Worm (Caenorhabditis elegans): Measurements from ENCODE around the gene msrp-7.

DNA sequence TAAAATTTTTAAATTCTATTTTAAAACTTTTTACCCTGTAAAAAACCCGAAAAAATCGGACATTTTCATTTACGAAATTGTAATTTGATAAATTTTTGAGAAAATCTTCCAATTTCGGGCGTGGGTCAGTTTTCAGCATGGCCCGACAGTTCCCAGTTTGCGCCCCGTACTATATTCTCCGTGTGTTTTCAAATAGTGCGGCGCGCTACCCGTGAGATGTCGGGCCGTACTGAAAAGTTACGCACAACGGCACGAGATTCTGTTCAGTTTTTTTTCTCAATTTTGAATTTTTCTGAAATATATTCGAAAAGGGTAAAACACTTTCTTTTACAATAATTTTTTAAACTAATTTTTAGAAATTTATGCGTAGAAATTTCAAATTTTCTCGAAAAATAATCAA, 36.3 kb downstream of the msrp-7 start:
- TF ChIP-seq ceh-82 (tag; optimal IDR thresholded peaks at IDR 0.05) (no peak), unc-39 (tag; optimal IDR thresholded peaks at IDR 0.05) (no peak), aly-2 (tag; optimal IDR thresholded peaks at IDR 0.05) (no peak), spr-1 (tag; optimal IDR thresholded peaks at IDR 0.05) (no peak), saeg-2 (GFP tag; IDR thresholded peaks at IDR 0.05) (no peak), ceh-28 (tag; optimal IDR thresholded peaks at IDR 0.05) (no peak), skn-1 (tag; optimal IDR thresholded peaks at IDR 0.05) (no peak), pha-4 (GFP tag; IDR thresholded peaks at IDR 0.05) (no peak), pha-4 (tag; optimal IDR thresholded peaks at IDR 0.05) (no peak), nhr-6 (tag; optimal IDR thresholded peaks at IDR 0.05) (no peak), nhr-77 (tag; optimal IDR thresholded peaks at IDR 0.05) (no peak), dve-1 (tag; optimal IDR thresholded peaks at IDR 0.05; ENCODE audit: insufficient read depth) (no peak), R02D3.7 (tag; optimal IDR thresholded peaks at IDR 0.05) (no peak), F10B5.3 (tag; optimal IDR thresholded peaks at IDR 0.05) (no peak), nhr-11 (tag; optimal IDR thresholded peaks at IDR 0.05) (no peak)

Data from whole organism, L4 larva.